Worm (Caenorhabditis elegans): ENCODE results near the gene fan-1.
"Not testable (repeated sequence)": the region's sequence is repeated elsewhere in the genome, so short reads cannot be mapped to it uniquely, and the experiment has no call there.

The fan-1 gene

ce11 chrIV:6590029-6590428 lies 41.5 kb downstream of the fan-1 start, which contains the start of the genes lec-11 and irld-7:
TSS of gene lec-11 (minus strand) at chrIV:6590154.
TSS of gene irld-7 (plus strand) at chrIV:6590360.
- no peak for TF ChIP-seq aly-2 (tag; optimal IDR thresholded peaks at IDR 0.05)
- no peak for TF ChIP-seq zip-4 (GFP tag; optimal IDR thresholded peaks at IDR 0.05)
- TF ChIP-seq nhr-71 (tag; optimal IDR thresholded peaks at IDR 0.05): no peak
- no peak for TF ChIP-seq lsy-2 (tag; optimal IDR thresholded peaks at IDR 0.05)
- no peak for TF ChIP-seq mab-9 (GFP tag; IDR thresholded peaks at IDR 0.05)
- peak; percentile 46 for TF ChIP-seq elt-2 (tag; optimal IDR thresholded peaks at IDR 0.05)
- no peak for TF ChIP-seq mdl-1 (tag; optimal IDR thresholded peaks at IDR 0.05)
- TF ChIP-seq lin-39 (tag; optimal IDR thresholded peaks at IDR 0.05): no peak
- TF ChIP-seq fkh-10 (GFP tag; optimal IDR thresholded peaks at IDR 0.05): no peak

- not testable (repeated sequence) for TF ChIP-seq sptf-1 (tag; optimal IDR thresholded peaks at IDR 0.05); ceh-88 (GFP tag; IDR thresholded peaks at IDR 0.05); alr-1 (tag; optimal IDR thresholded peaks at IDR 0.05; ENCODE audit: borderline replicate concordance)
Measured at ce11 chrIV:6591010-6591746, 42.7 kb downstream of the fan-1 start, which contains the start of the genes nspb-1 and nspb-2. TSS of gene nspb-1 (minus strand) at chrIV:6591110. TSS of gene nspb-2 (plus strand) at chrIV:6591696.

DNA sequence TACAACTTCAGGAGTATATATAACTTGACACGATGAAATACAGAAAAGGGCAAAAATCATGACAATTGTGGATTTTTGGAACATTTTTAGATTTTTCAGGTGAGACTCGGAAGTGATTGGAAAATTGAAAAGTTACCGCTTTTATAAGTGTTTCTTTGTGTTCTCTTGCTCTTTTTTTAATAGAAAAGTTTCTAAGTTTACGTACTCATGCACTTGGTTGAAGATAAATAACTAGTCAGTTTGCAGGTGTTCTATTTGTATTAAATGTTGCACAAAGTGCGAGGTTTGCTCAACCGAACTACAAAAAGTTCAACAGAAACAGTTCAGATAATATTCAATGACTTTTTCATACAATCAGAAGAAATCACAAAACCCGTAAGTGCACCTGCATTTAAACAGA lies 46.4 kb downstream of the fan-1 start, which contains the start of gene nspb-3:
nspb-3 (minus strand) TSS at position 101 of the 400 bp plus-strand sequence.
- not testable (repeated sequence) for TF ChIP-seq hpl-2 (GFP tag; optimal IDR thresholded peaks at IDR 0.05); fos-1 (tag; optimal IDR thresholded peaks at IDR 0.05); lin-35 (GFP tag; optimal IDR thresholded peaks at IDR 0.05)

- TF ChIP-seq fkh-4 (tag; optimal IDR thresholded peaks at IDR 0.05; ENCODE audit: borderline replicate concordance): no peak
- TF ChIP-seq ceh-88 (GFP tag; IDR thresholded peaks at IDR 0.05): no peak
Measured at ce11 chrIV:6595912-6596311, 47.4 kb downstream of the fan-1 start, which contains the start of gene F38A5.22. TSS of gene F38A5.22 (minus strand) at chrIV:6595940.

DNA sequence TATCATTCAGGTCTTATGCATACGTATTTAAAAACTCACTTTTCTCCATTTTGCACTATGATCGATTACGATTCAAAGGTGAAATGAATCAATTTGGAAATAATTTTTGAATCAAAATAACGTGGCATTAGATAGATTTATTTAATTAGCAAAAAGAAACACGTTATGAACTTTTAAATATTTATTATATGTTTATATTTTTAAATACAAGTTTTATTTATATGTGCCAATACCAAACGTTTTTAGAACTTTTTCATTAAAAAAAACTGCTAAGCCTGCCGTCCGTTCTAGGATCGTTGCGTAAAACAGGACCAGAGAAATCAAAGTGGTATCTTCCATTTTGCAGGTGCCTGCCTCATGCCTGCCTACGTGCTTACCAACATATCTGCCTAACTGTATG lies 48.8 kb downstream of the fan-1 start, which contains the start of gene F38A5.6:
F38A5.6 (minus strand) TSS at position 101 of the 400 bp plus-strand sequence.
- no peak for TF ChIP-seq C34B4.2 (tag; optimal IDR thresholded peaks at IDR 0.05)
- TF ChIP-seq lin-13 (GFP tag; optimal IDR thresholded peaks at IDR 0.05): no peak
- TF ChIP-seq efl-1 (optimal IDR thresholded peaks at IDR 0.05): no peak
- TF ChIP-seq efl-1 (GFP tag; optimal IDR thresholded peaks at IDR 0.05 in 1 of 2): peak in 1 of 2 experiments; percentile 88

- not testable (repeated sequence) for TF ChIP-seq snpc-4 (tag; optimal IDR thresholded peaks at IDR 0.05); blmp-1 (tag; optimal IDR thresholded peaks at IDR 0.05); pag-3 (tag; optimal IDR thresholded peaks at IDR 0.05; ENCODE audit: borderline replicate concordance, insufficient read depth)
Measured at ce11 chrIV:6597918-6598317, 49.4 kb downstream of the fan-1 start, which contains the start of gene nspb-4. TSS of gene nspb-4 (plus strand) at chrIV:6598218.

- not testable (repeated sequence) for TF ChIP-seq nhr-71 (tag; optimal IDR thresholded peaks at IDR 0.05); ceh-8 (GFP tag; optimal IDR thresholded peaks at IDR 0.05); ceh-63 (GFP tag; optimal IDR thresholded peaks at IDR 0.05)
Measured at ce11 chrIV:6598740-6599139, 50.3 kb downstream of the fan-1 start, which contains the start of gene nspb-5. TSS of gene nspb-5 (plus strand) at chrIV:6599040.

- TF ChIP-seq mdl-1 (tag; optimal IDR thresholded peaks at IDR 0.05) (no peak), xbp-1 (tag; optimal IDR thresholded peaks at IDR 0.05) (no peak), fkh-4 (tag; optimal IDR thresholded peaks at IDR 0.05; ENCODE audit: borderline replicate concordance) (no peak), nhr-12 (tag; optimal IDR thresholded peaks at IDR 0.05) (no peak), dsc-1 (tag; optimal IDR thresholded peaks at IDR 0.05) (no peak), ets-5 (GFP tag; IDR thresholded peaks at IDR 0.05) (no peak), mep-1 (tag; optimal IDR thresholded peaks at IDR 0.05) (no peak), ceh-82 (tag; optimal IDR thresholded peaks at IDR 0.05) (no peak), lin-15B (tag; optimal IDR thresholded peaks at IDR 0.05) (no peak), nhr-19 (GFP tag; conservative IDR thresholded peaks at IDR 0.05) (no peak), egl-13 (tag; optimal IDR thresholded peaks at IDR 0.05) (no peak)
Measured at ce11 chrIV:6599447-6599846, 51.0 kb downstream of the fan-1 start, which contains the start of gene F38A5.8. TSS of gene F38A5.8 (plus strand) at chrIV:6599747.
